Worm (Caenorhabditis elegans) whole organism, L1 larva: ENCODE data around the gene R151.8.
A peak's percentile ranks its signal among the peaks of the same experiment; 100 is the strongest.

Experiments used
- C04F5.9 ChIP-seq: sonication (generic microtip); optimal IDR thresholded peaks from 2 replicates; lab custom pipeline; 2016; ENCODE audit warnings: missing genetic modification characterization, missing compliant biosample characterization
- C16A3.4 ChIP-seq: fragments of 150-350 bp; optimal IDR thresholded peaks from 2 replicates; lab custom pipeline; 2014; ENCODE audit warnings: missing biosample characterization, missing genetic modification characterization
- aha-1 ChIP-seq: fragments of 150-350 bp; optimal IDR thresholded peaks from 2 replicates; lab custom pipeline; 2014; ENCODE audit warnings: missing biosample characterization, missing genetic modification characterization
- aly-2 ChIP-seq: fragments of 150-350 bp; optimal IDR thresholded peaks from 2 replicates; lab custom pipeline; 2014; ENCODE audit warnings: missing biosample characterization, missing genetic modification characterization
- ama-1 ChIP-seq: fragments of 150-350 bp; optimal IDR thresholded peaks from 2 replicates; lab custom pipeline; 2014
- blmp-1 ChIP-seq: fragments of 150-350 bp; optimal IDR thresholded peaks from 2 replicates; lab custom pipeline; 2014; ENCODE audit warnings: missing biosample characterization, missing genetic modification characterization
- ceh-8 ChIP-seq: fragments of 200-800 bp; sonication (Bioruptor generic); optimal IDR thresholded peaks from 2 replicates; lab custom pipeline; 2018; ENCODE audit warnings: mild to moderate bottlenecking, missing genetic modification characterization, moderate library complexity, missing compliant biosample characterization
- ceh-82 ChIP-seq, 3 experiments: fragments of 150-350 bp in 1 of 3; sonication (generic microtip) in 2 of 3; optimal IDR thresholded peaks; 2 replicates each; lab custom pipeline; 2014 to 2017; ENCODE audit warnings: missing biosample characterization in 3 of 3, missing genetic modification characterization in 3 of 3
- ceh-88 ChIP-seq: fragments of 200-800 bp; sonication (Bioruptor generic); IDR thresholded peaks from 2 replicates; pipeline ENCODE4 v1.3.6; 2022; ENCODE audit warnings: missing genetic modification characterization, missing compliant biosample characterization
- ces-1 ChIP-seq: fragments of 150-350 bp; optimal IDR thresholded peaks from 2 replicates; lab custom pipeline; 2014; ENCODE audit warnings: missing biosample characterization, missing genetic modification reagents, missing genetic modification characterization
- dsc-1 ChIP-seq: sonication (generic microtip); optimal IDR thresholded peaks from 2 replicates; lab custom pipeline; 2016; ENCODE audit warnings: mild to moderate bottlenecking, missing genetic modification characterization, missing compliant biosample characterization
- efl-1 ChIP-seq, 4 experiments: fragments of 150-350 bp; optimal IDR thresholded peaks in 3 of 4; peaks in 1 of 4; 1 replicate in 1 of 4; 2 replicates in 3 of 4; lab custom pipeline; 2014; ENCODE audit warnings: missing biosample characterization in 2 of 4, missing genetic modification characterization in 2 of 4, missing genetic modification reagents in 2 of 4
- efl-3 ChIP-seq: fragments of 200-800 bp; sonication (Bioruptor generic); optimal IDR thresholded peaks from 2 replicates; lab custom pipeline; 2018; ENCODE audit warnings: mild to moderate bottlenecking, missing genetic modification characterization, missing compliant biosample characterization
- elt-2 ChIP-seq: sonication (generic microtip); optimal IDR thresholded peaks from 2 replicates; lab custom pipeline; 2016; ENCODE audit warnings: missing genetic modification characterization, mild to moderate bottlenecking, inconsistent platforms, missing compliant biosample characterization, missing genetic modification reagents
- fkh-10 ChIP-seq: sonication (generic microtip); optimal IDR thresholded peaks from 2 replicates; lab custom pipeline; 2017; ENCODE audit warnings: missing biosample characterization, missing genetic modification reagents, missing genetic modification characterization
- fkh-8 ChIP-seq: sonication (generic microtip); optimal IDR thresholded peaks from 2 replicates; lab custom pipeline; 2016; ENCODE audit warnings: mild to moderate bottlenecking, missing genetic modification characterization, missing compliant biosample characterization
- fos-1 ChIP-seq: fragments of 150-350 bp; optimal IDR thresholded peaks from 2 replicates; lab custom pipeline; 2014; ENCODE audit warnings: missing biosample characterization, missing genetic modification characterization
- grh-1 ChIP-seq: fragments of 200-800 bp; sonication (Bioruptor generic); IDR thresholded peaks from 2 replicates; pipeline ENCODE4 v1.3.6; 2022; ENCODE audit warnings: missing genetic modification reagents, missing genetic modification characterization, missing compliant biosample characterization
- hlh-17 ChIP-seq: fragments of 200-800 bp; sonication (Bioruptor generic); optimal IDR thresholded peaks from 2 replicates; lab custom pipeline; 2018; ENCODE audit warnings: missing genetic modification characterization, mild to moderate bottlenecking, missing compliant biosample characterization, moderate library complexity, borderline replicate concordance
- hpl-2 ChIP-seq: fragments of 150-350 bp; optimal IDR thresholded peaks from 2 replicates; lab custom pipeline; 2014; ENCODE audit warnings: missing biosample characterization, missing genetic modification reagents, missing genetic modification characterization
- jun-1 ChIP-seq: fragments of 150-350 bp; optimal IDR thresholded peaks from 2 replicates; lab custom pipeline; 2014; ENCODE audit warnings: missing biosample characterization, missing genetic modification reagents, missing genetic modification characterization
- lin-15B ChIP-seq: fragments of 150-350 bp; sonication (generic microtip); optimal IDR thresholded peaks from 3 replicates; lab custom pipeline; 2014; ENCODE audit warnings: missing biosample characterization, missing genetic modification characterization
- lin-39 ChIP-seq: fragments of 150-350 bp; optimal IDR thresholded peaks from 2 replicates; lab custom pipeline; 2014; ENCODE audit warnings: missing biosample characterization, missing genetic modification reagents, missing genetic modification characterization
- lsy-2 ChIP-seq, 2 experiments: fragments of 150-350 bp; optimal IDR thresholded peaks; 2 replicates each; lab custom pipeline; 2014; ENCODE audit warnings: missing biosample characterization in 2 of 2, missing genetic modification characterization in 2 of 2
- mef-2 ChIP-seq: fragments of 150-350 bp; optimal IDR thresholded peaks from 2 replicates; lab custom pipeline; 2014; ENCODE audit warnings: missing biosample characterization, missing genetic modification characterization
- mep-1 ChIP-seq: fragments of 150-350 bp; optimal IDR thresholded peaks from 2 replicates; lab custom pipeline; 2014; ENCODE audit warnings: missing biosample characterization, missing genetic modification characterization
- nhr-11 ChIP-seq: fragments of 150-350 bp; optimal IDR thresholded peaks from 2 replicates; lab custom pipeline; 2014; ENCODE audit warnings: missing biosample characterization, missing genetic modification characterization
- nhr-12 ChIP-seq: sonication (generic microtip); optimal IDR thresholded peaks from 2 replicates; lab custom pipeline; 2017; ENCODE audit warnings: missing biosample characterization, missing genetic modification characterization
- nhr-20 ChIP-seq: sonication (generic microtip); optimal IDR thresholded peaks from 2 replicates; lab custom pipeline; 2016; ENCODE audit warnings: mild to moderate bottlenecking, missing genetic modification characterization, missing compliant biosample characterization
- nhr-47 ChIP-seq: sonication (generic microtip); optimal IDR thresholded peaks from 2 replicates; lab custom pipeline; 2016; ENCODE audit warnings: mild to moderate bottlenecking, missing genetic modification characterization, moderate library complexity, missing compliant biosample characterization
- nhr-71 ChIP-seq: sonication (generic microtip); optimal IDR thresholded peaks from 2 replicates; lab custom pipeline; 2016; ENCODE audit warnings: mild to moderate bottlenecking, missing genetic modification characterization, moderate library complexity, missing compliant biosample characterization
- nhr-76 ChIP-seq: sonication (generic microtip); optimal IDR thresholded peaks from 2 replicates; lab custom pipeline; 2017; ENCODE audit warnings: missing biosample characterization, missing genetic modification characterization
- nhr-85 ChIP-seq: sonication (generic microtip); peaks from one replicate; lab custom pipeline; 2016; ENCODE audit warnings: missing genetic modification characterization, inconsistent platforms, missing compliant biosample characterization
- nhr-90 ChIP-seq: sonication (generic microtip); optimal IDR thresholded peaks from 2 replicates; lab custom pipeline; 2016; ENCODE audit warnings: mild to moderate bottlenecking, missing genetic modification characterization, missing compliant biosample characterization; ENCODE audit not compliant: poor library complexity
- pag-3 ChIP-seq: sonication (generic microtip); optimal IDR thresholded peaks from 2 replicates; lab custom pipeline; 2017; ENCODE audit warnings: missing genetic modification characterization, mild to moderate bottlenecking, missing compliant biosample characterization, antibody characterized with exemption, borderline replicate concordance; ENCODE audit not compliant: insufficient read depth
- pax-3 ChIP-seq: fragments of 200-800 bp; sonication (Bioruptor generic); optimal IDR thresholded peaks from 2 replicates; lab custom pipeline; 2018; ENCODE audit warnings: mild to moderate bottlenecking, missing genetic modification characterization, moderate library complexity, missing compliant biosample characterization
- pqm-1 ChIP-seq: sonication (generic microtip); optimal IDR thresholded peaks from 3 replicates; lab custom pipeline; 2017; ENCODE audit warnings: missing biosample characterization, missing genetic modification characterization
- rnt-1 ChIP-seq: sonication (generic microtip); optimal IDR thresholded peaks from 2 replicates; lab custom pipeline; 2016; ENCODE audit warnings: mild to moderate bottlenecking, missing genetic modification characterization, moderate library complexity, missing compliant biosample characterization
- snu-23 ChIP-seq: sonication (generic microtip); optimal IDR thresholded peaks from 2 replicates; lab custom pipeline; 2016; ENCODE audit warnings: missing genetic modification characterization, missing compliant biosample characterization
- sptf-1 ChIP-seq: fragments of 150-350 bp; optimal IDR thresholded peaks from 2 replicates; lab custom pipeline; 2014; ENCODE audit warnings: missing biosample characterization, missing genetic modification characterization
- sup-37 ChIP-seq: fragments of 200-800 bp; sonication (Bioruptor generic); optimal IDR thresholded peaks from 2 replicates; lab custom pipeline; 2018; ENCODE audit warnings: mild to moderate bottlenecking, missing genetic modification characterization, missing compliant biosample characterization
- swsn-7 ChIP-seq: sonication (generic microtip); optimal IDR thresholded peaks from 2 replicates; lab custom pipeline; 2016; ENCODE audit warnings: missing genetic modification characterization, missing compliant biosample characterization
- tbx-2 ChIP-seq: sonication (generic microtip); optimal IDR thresholded peaks from 2 replicates; lab custom pipeline; 2016; ENCODE audit warnings: missing genetic modification characterization, missing compliant biosample characterization
- tlp-1 ChIP-seq: fragments of 150-350 bp; optimal IDR thresholded peaks from 2 replicates; lab custom pipeline; 2014; ENCODE audit warnings: missing biosample characterization, missing genetic modification characterization
- unc-30 ChIP-seq: sonication (generic microtip); optimal IDR thresholded peaks from 2 replicates; lab custom pipeline; 2017; ENCODE audit warnings: missing biosample characterization, missing genetic modification characterization
- xbp-1 ChIP-seq: sonication (generic microtip); optimal IDR thresholded peaks from 2 replicates; lab custom pipeline; 2016; ENCODE audit warnings: missing genetic modification characterization, missing compliant biosample characterization
- zag-1 ChIP-seq: fragments of 150-350 bp; optimal IDR thresholded peaks from 2 replicates; lab custom pipeline; 2014; ENCODE audit warnings: missing biosample characterization, missing genetic modification characterization
- zip-4 ChIP-seq: fragments of 200-800 bp; sonication (Bioruptor generic); optimal IDR thresholded peaks from 2 replicates; lab custom pipeline; 2018; ENCODE audit warnings: mild to moderate bottlenecking, missing genetic modification characterization, moderate library complexity, missing compliant biosample characterization
- ztf-4 ChIP-seq: fragments of 150-350 bp; optimal IDR thresholded peaks from 2 replicates; lab custom pipeline; 2014; ENCODE audit warnings: missing biosample characterization, missing genetic modification characterization

R151.8 gene

ce11 chrIII:7180613-7181012 is 49.0 kb downstream of the R151.8 start, which contains the start of gene ndab-2:
Gene ndab-2, plus strand, starts transcription at chrIII:7180752.
- TF ChIP-seq lsy-2 (tag; optimal IDR thresholded peaks at IDR 0.05; lab: Kevin White, UChicago) (peak in 1 of 2 experiments; percentile 28), nhr-90 (peak; percentile 5), zip-4 (GFP tag; lab: Kevin White, UChicago) (no peak), nhr-47 (peak; percentile 18), ama-1 (lab: Kevin White, UChicago) (peak; percentile 41), dsc-1 (tag; lab: Kevin White, UChicago) (no peak)

DNA sequence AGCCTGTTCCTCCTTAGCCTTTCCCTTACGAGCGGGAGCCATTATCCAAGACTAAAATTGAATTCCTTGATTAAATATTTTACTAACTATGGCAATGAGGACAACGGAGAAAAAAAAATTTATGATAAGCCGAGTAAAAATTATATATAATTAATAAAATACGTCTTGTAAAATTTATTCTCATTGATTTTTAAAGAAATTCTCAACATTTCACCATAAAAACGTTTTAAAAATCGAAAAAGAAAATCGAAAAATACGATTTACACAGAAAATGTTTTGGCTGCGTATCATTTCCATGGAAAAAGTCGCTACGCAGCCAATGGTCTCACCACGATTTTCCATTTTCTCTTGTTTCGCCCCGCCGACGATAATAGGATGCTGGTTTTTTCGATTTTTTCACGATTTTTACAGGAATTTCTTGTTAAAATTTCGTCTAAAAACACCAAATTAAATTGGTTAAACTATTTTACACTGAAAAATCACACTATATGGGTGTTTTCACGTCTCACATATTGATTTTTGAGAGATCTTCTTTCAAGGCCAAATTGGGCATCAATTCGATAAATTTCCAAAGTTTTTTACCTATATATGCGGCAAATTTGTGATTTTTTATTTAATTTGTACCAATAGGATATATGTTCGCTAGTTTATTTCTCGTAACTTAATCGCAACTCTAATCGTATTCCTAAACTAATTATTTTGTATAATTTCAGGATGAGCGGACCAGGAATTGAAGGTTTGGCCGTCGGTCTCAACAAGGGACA is 49.9 kb downstream of the R151.8 start, which contains the start of the genes rps-14 and rpl-36:
Gene rps-14, minus strand, starts transcription at position 51 of the 764 bp plus-strand sequence.
Gene rpl-36, plus strand, starts transcription at position 714 of the 764 bp plus-strand sequence.
- TF ChIP-seq lsy-2 (tag; optimal IDR thresholded peaks at IDR 0.05; lab: Kevin White, UChicago) (peak; percentile 95 to 96), sptf-1 (tag; lab: Kevin White, UChicago) (no peak), aly-2 (tag; lab: Kevin White, UChicago) (peak; percentile 47), C16A3.4 (tag; lab: Kevin White, UChicago) (peak; percentile 96), pax-3 (peak; percentile 72), hpl-2 (peak; percentile 78), nhr-71 (tag; lab: Kevin White, UChicago) (peak; percentile 93), efl-3 (GFP tag; lab: Kevin White, UChicago) (no peak), pqm-1 (no peak), ztf-4 (tag; lab: Kevin White, UChicago) (peak; percentile 67), ceh-8 (peak; percentile 67), ces-1 (GFP tag; lab: Kevin White, UChicago) (no peak), aha-1 (tag; lab: Kevin White, UChicago) (peak; percentile 77), nhr-12 (no peak), nhr-90 (peak; percentile 92), blmp-1 (peak; percentile 93), ceh-88 (GFP tag; lab: Robert Waterston, UW) (peak; percentile 68), jun-1 (tag; lab: Kevin White, UChicago) (peak; percentile 86), efl-1 (optimal IDR thresholded peaks at IDR 0.05; lab: Kevin White, UChicago) (peak; percentile 90 to 92), efl-1 (GFP tag; optimal IDR thresholded peaks at IDR 0.05 in 1 of 2; lab: Kevin White, UChicago) (peak; percentile 82 to 97), dsc-1 (tag; lab: Kevin White, UChicago) (peak; percentile 89), C04F5.9 (peak; percentile 78), rnt-1 (peak; percentile 90), lin-39 (peak; percentile 62), fkh-8 (tag; lab: Kevin White, UChicago) (peak; percentile 88), tbx-2 (tag; lab: Kevin White, UChicago) (peak; percentile 87), tlp-1 (no peak), sup-37 (GFP tag; lab: Kevin White, UChicago) (no peak), nhr-20 (peak; percentile 94), mep-1 (tag; lab: Kevin White, UChicago) (peak; percentile 96), zag-1 (tag; lab: Kevin White, UChicago) (peak; percentile 51), unc-30 (tag; lab: Kevin White, UChicago) (no peak), ceh-82 (tag; optimal IDR thresholded peaks at IDR 0.05; lab: Kevin White, UChicago) (peak; percentile 88 to 90 (median 89)), lin-15B (peak; percentile 90), nhr-85 (tag; lab: Kevin White, UChicago) (peak; percentile 94), nhr-47 (peak; percentile 92), snu-23 (GFP tag; lab: Kevin White, UChicago) (peak; percentile 95), grh-1 (GFP tag; lab: Robert Waterston, UW) (peak; percentile 70), hlh-17 (no peak), xbp-1 (tag; lab: Kevin White, UChicago) (peak; percentile 94), swsn-7 (tag; lab: Kevin White, UChicago) (peak; percentile 92), fos-1 (tag; lab: Kevin White, UChicago) (peak; percentile 84), nhr-76 (tag; lab: Kevin White, UChicago) (no peak), elt-2 (peak; percentile 44), fkh-10 (GFP tag; lab: Kevin White, UChicago) (peak; percentile 66), nhr-11 (peak; percentile 30), mef-2 (peak; percentile 27), pag-3 (tag; lab: Kevin White, UChicago) (no peak)
